Worm (Caenorhabditis elegans) whole organism, late embryonic: ENCODE data around the gene mcm-10.

Source experiments
- ceh-18 ChIP-seq: sonication (generic microtip); optimal IDR thresholded peaks from 2 replicates; lab custom pipeline; 2016; ENCODE audit warnings: missing genetic modification characterization, missing compliant biosample characterization
- ceh-24 ChIP-seq: sonication (generic microtip); optimal IDR thresholded peaks from 2 replicates; lab custom pipeline; 2016; ENCODE audit warnings: mild to moderate bottlenecking, missing genetic modification characterization, missing compliant biosample characterization
- eyg-1 ChIP-seq: sonication (generic microtip); optimal IDR thresholded peaks from 2 replicates; lab custom pipeline; 2016; ENCODE audit warnings: missing genotype, missing genetic modification characterization, missing compliant biosample characterization
- lim-6 ChIP-seq: sonication (generic microtip); optimal IDR thresholded peaks from 2 replicates; lab custom pipeline; 2016; ENCODE audit warnings: missing genetic modification characterization, missing compliant biosample characterization
- pag-3 ChIP-seq: sonication (generic microtip); optimal IDR thresholded peaks from 2 replicates; lab custom pipeline; 2016; ENCODE audit warnings: missing compliant biosample characterization, missing genetic modification characterization, borderline replicate concordance
- pha-4 ChIP-seq: fragments of 150-350 bp; optimal IDR thresholded peaks from 2 replicates; lab custom pipeline; 2018; ENCODE audit warnings: missing biosample characterization, missing genetic modification reagents, missing genetic modification characterization
- pqm-1 ChIP-seq: sonication (generic microtip); optimal IDR thresholded peaks from 2 replicates; lab custom pipeline; 2016; ENCODE audit warnings: missing genetic modification characterization, missing compliant biosample characterization
- tbx-7 ChIP-seq: sonication (generic microtip); optimal IDR thresholded peaks from 2 replicates; lab custom pipeline; 2016; ENCODE audit warnings: missing genotype, missing genetic modification characterization, missing compliant biosample characterization

ce11 chrIII:11358273-11358672, 40.9 kb downstream of the mcm-10 start:
- TF ChIP-seq tbx-7 (tag; lab: Kevin White, UChicago), result no peak
- TF ChIP-seq ceh-24, result no peak
- no peak for TF ChIP-seq eyg-1 (tag; lab: Kevin White, UChicago)
- no peak for TF ChIP-seq pha-4
- TF ChIP-seq lim-6 (tag; lab: Kevin White, UChicago), result no peak
- TF ChIP-seq pqm-1, result no peak
- TF ChIP-seq pag-3 (tag; lab: Kevin White, UChicago), result no peak
- TF ChIP-seq ceh-18, result no peak
